Fruit fly (Drosophila melanogaster) whole organism, prepupa: Measurements from ENCODE around the gene Abd-B.

Experiments used
- Blimp-1 ChIP-seq: fragments of 200-800 bp; sonication (Bioruptor generic); optimal IDR thresholded peaks from 3 replicates; lab custom pipeline; 2017; ENCODE audit warnings: missing biosample characterization, missing genetic modification characterization, mild to moderate bottlenecking, moderate library complexity, missing genetic modification reagents
- CG10631 ChIP-seq: fragments of 200-800 bp; sonication (Bioruptor generic); optimal IDR thresholded peaks from 2 replicates; lab custom pipeline; 2016; ENCODE audit warnings: missing biosample characterization, missing genetic modification characterization
- CG10669 ChIP-seq: fragments of 200-800 bp; sonication (Bioruptor generic); optimal IDR thresholded peaks from 3 replicates; lab custom pipeline; 2018; ENCODE audit warnings: missing biosample characterization, mild to moderate bottlenecking, missing genetic modification characterization, moderate library complexity
- CG11294 ChIP-seq: fragments of 200-800 bp; sonication (Bioruptor generic); IDR thresholded peaks from 2 replicates; pipeline ENCODE4 v1.3.6; 2022; ENCODE audit warnings: missing biosample characterization, missing genetic modification characterization
- CG15336 ChIP-seq: fragments of 200-800 bp; sonication (Bioruptor generic); IDR thresholded peaks from 2 replicates; pipeline ENCODE4 v1.3.6; 2022; ENCODE audit warnings: missing biosample characterization, missing genetic modification characterization
- CG1621 ChIP-seq: fragments of 200-800 bp; sonication (Bioruptor generic); optimal IDR thresholded peaks from 3 replicates; lab custom pipeline; 2018; ENCODE audit warnings: missing biosample characterization, mild to moderate bottlenecking, missing genetic modification characterization
- CG3032 ChIP-seq: fragments of 200-800 bp; optimal IDR thresholded peaks from 2 replicates; lab custom pipeline; 2019; ENCODE audit warnings: missing biosample characterization, mild to moderate bottlenecking, missing genetic modification characterization, moderate library complexity
- CG31627 ChIP-seq: fragments of 200-800 bp; sonication (Bioruptor generic); optimal IDR thresholded peaks from 3 replicates; lab custom pipeline; 2016; ENCODE audit warnings: missing biosample characterization, missing genetic modification characterization
- CG32006 ChIP-seq: fragments of 200-800 bp; sonication (Bioruptor generic); optimal IDR thresholded peaks from 3 replicates; lab custom pipeline; 2017; ENCODE audit warnings: missing biosample characterization, mild to moderate bottlenecking, missing genetic modification characterization
- CG34406 ChIP-seq: fragments of 200-800 bp; sonication (Bioruptor generic); optimal IDR thresholded peaks from 3 replicates; lab custom pipeline; 2016; ENCODE audit warnings: missing biosample characterization, missing genetic modification characterization
- CG3919 ChIP-seq: fragments of 200-800 bp; sonication (Bioruptor generic); optimal IDR thresholded peaks from 3 replicates; lab custom pipeline; 2016; ENCODE audit warnings: missing biosample characterization, missing genetic modification characterization
- CG6163 ChIP-seq: fragments of 200-800 bp; sonication (Bioruptor generic); IDR thresholded peaks from 3 replicates; pipeline ENCODE4 v1.3.6; 2022; ENCODE audit warnings: missing biosample characterization, missing genetic modification characterization
- CG6276 ChIP-seq: fragments of 200-800 bp; sonication (Bioruptor generic); optimal IDR thresholded peaks from 2 replicates; lab custom pipeline; 2017; ENCODE audit warnings: missing biosample characterization, mild to moderate bottlenecking, missing genetic modification characterization
- CG6792 ChIP-seq: fragments of 200-800 bp; sonication (Bioruptor generic); optimal IDR thresholded peaks from 3 replicates; lab custom pipeline; 2016; ENCODE audit warnings: missing biosample characterization, missing genetic modification characterization
- CG6808 ChIP-seq: fragments of 200-800 bp; sonication (Bioruptor generic); optimal IDR thresholded peaks from 3 replicates; lab custom pipeline; 2017; ENCODE audit warnings: missing biosample characterization, missing genetic modification characterization, mild to moderate bottlenecking, moderate library complexity, missing genetic modification reagents
- CG6854 ChIP-seq: fragments of 200-800 bp; sonication (Bioruptor generic); optimal IDR thresholded peaks from 2 replicates; lab custom pipeline; 2017; ENCODE audit warnings: missing biosample characterization, mild to moderate bottlenecking, missing genetic modification characterization
- CG7368 ChIP-seq: fragments of 200-800 bp; sonication (Bioruptor generic); optimal IDR thresholded peaks from 3 replicates; lab custom pipeline; 2016; ENCODE audit warnings: missing biosample characterization, missing genetic modification characterization
- CG8119 ChIP-seq: fragments of 200-800 bp; sonication (Bioruptor generic); IDR thresholded peaks from 3 replicates; pipeline ENCODE4 v1.3.6; 2022; ENCODE audit warnings: missing biosample characterization, missing genetic modification characterization
- CG8319 ChIP-seq: fragments of 200-800 bp; sonication (Bioruptor generic); optimal IDR thresholded peaks from 3 replicates; lab custom pipeline; 2016; ENCODE audit warnings: missing biosample characterization, missing genetic modification characterization
- CG8632 ChIP-seq: fragments of 200-800 bp; sonication (Bioruptor generic); optimal IDR thresholded peaks from 3 replicates; lab custom pipeline; 2016; ENCODE audit warnings: missing biosample characterization, missing genetic modification characterization
- CG9139 ChIP-seq: fragments of 200-800 bp; sonication (Bioruptor generic); optimal IDR thresholded peaks from 3 replicates; lab custom pipeline; 2017; ENCODE audit warnings: missing biosample characterization, mild to moderate bottlenecking, missing genetic modification characterization
- Eip78C ChIP-seq: fragments of 200-800 bp; sonication (Bioruptor generic); peaks from one replicate; lab custom pipeline; 2016; ENCODE audit warnings: missing biosample characterization, missing genetic modification characterization
- Eip93F ChIP-seq: fragments of 200-800 bp; sonication (Bioruptor generic); optimal IDR thresholded peaks from 2 replicates; lab custom pipeline; 2016; ENCODE audit warnings: missing biosample characterization, mild to moderate bottlenecking, missing genetic modification characterization
- Ets21C ChIP-seq: fragments of 200-800 bp; sonication (Bioruptor generic); optimal IDR thresholded peaks from 3 replicates; lab custom pipeline; 2016; ENCODE audit warnings: missing biosample characterization, missing genetic modification characterization
- Ets96B ChIP-seq: fragments of 200-800 bp; optimal IDR thresholded peaks from 2 replicates; lab custom pipeline; 2019; ENCODE audit warnings: missing biosample characterization, mild to moderate bottlenecking, missing genetic modification characterization, moderate library complexity
- Gug ChIP-seq: fragments of 200-800 bp; sonication (Bioruptor generic); IDR thresholded peaks from 2 replicates; pipeline ENCODE4 v1.3.6; 2022; ENCODE audit warnings: missing biosample characterization, missing genetic modification characterization
- Hr38 ChIP-seq: sonication (Bioruptor generic); optimal IDR thresholded peaks from 2 replicates; lab custom pipeline; 2016; ENCODE audit warnings: missing biosample characterization, missing genetic modification characterization
- Hr39 ChIP-seq: fragments of 200-800 bp; sonication (Bioruptor generic); optimal IDR thresholded peaks from 2 replicates; lab custom pipeline; 2016; ENCODE audit warnings: missing biosample characterization, missing genetic modification characterization
- Hr4 ChIP-seq: fragments of 200-800 bp; sonication (Bioruptor generic); optimal IDR thresholded peaks from 3 replicates; lab custom pipeline; 2016; ENCODE audit warnings: missing biosample characterization, missing genetic modification characterization
- Lpt ChIP-seq: fragments of 200-800 bp; sonication (Bioruptor generic); optimal IDR thresholded peaks from 3 replicates; lab custom pipeline; 2016; ENCODE audit warnings: missing biosample characterization, missing genetic modification characterization
- Met ChIP-seq: fragments of 200-800 bp; sonication (Bioruptor generic); optimal IDR thresholded peaks from 3 replicates; lab custom pipeline; 2016; ENCODE audit warnings: missing biosample characterization, missing genetic modification characterization
- Sox102F ChIP-seq: fragments of 200-800 bp; sonication (Bioruptor generic); optimal IDR thresholded peaks from 2 replicates; lab custom pipeline; 2016; ENCODE audit warnings: missing biosample characterization, mild to moderate bottlenecking, missing genetic modification characterization
- Sox14 ChIP-seq: fragments of 200-800 bp; sonication (Bioruptor generic); optimal IDR thresholded peaks from 3 replicates; lab custom pipeline; 2016; ENCODE audit warnings: missing biosample characterization, missing genetic modification characterization
- Sox15 ChIP-seq: fragments of 200-800 bp; sonication (Bioruptor generic); optimal IDR thresholded peaks from 3 replicates; lab custom pipeline; 2016; ENCODE audit warnings: missing biosample characterization, missing genetic modification characterization
- acj6 ChIP-seq: fragments of 200-800 bp; sonication (Bioruptor generic); optimal IDR thresholded peaks from 3 replicates; lab custom pipeline; 2016; ENCODE audit warnings: missing biosample characterization, missing genetic modification characterization
- cyc ChIP-seq: fragments of 200-800 bp; sonication (Bioruptor generic); optimal IDR thresholded peaks from 3 replicates; lab custom pipeline; 2016; ENCODE audit warnings: missing biosample characterization, missing genetic modification characterization
- dac ChIP-seq: fragments of 200-800 bp; sonication (Bioruptor generic); optimal IDR thresholded peaks from 2 replicates; lab custom pipeline; 2017; ENCODE audit warnings: missing biosample characterization, mild to moderate bottlenecking, missing genetic modification characterization
- eg ChIP-seq: fragments of 200-800 bp; sonication (Bioruptor generic); IDR thresholded peaks from 3 replicates; pipeline ENCODE4 v1.3.6; 2022; ENCODE audit warnings: missing biosample characterization, missing genetic modification characterization
- esn ChIP-seq: fragments of 200-800 bp; sonication (Bioruptor generic); optimal IDR thresholded peaks from 2 replicates; lab custom pipeline; 2016; ENCODE audit warnings: missing biosample characterization, mild to moderate bottlenecking, missing genetic modification characterization, moderate library complexity
- fd85E ChIP-seq: fragments of 200-800 bp; sonication (Bioruptor generic); optimal IDR thresholded peaks from 3 replicates; lab custom pipeline; 2016; ENCODE audit warnings: missing biosample characterization, missing genetic modification characterization
- fkh ChIP-seq: fragments of 200-800 bp; sonication (Bioruptor generic); optimal IDR thresholded peaks from 3 replicates; lab custom pipeline; 2017; ENCODE audit warnings: missing biosample characterization, mild to moderate bottlenecking, missing genetic modification characterization, moderate library complexity
- pdm3 ChIP-seq: fragments of 200-800 bp; sonication (Bioruptor generic); optimal IDR thresholded peaks from 3 replicates; lab custom pipeline; 2016; ENCODE audit warnings: missing biosample characterization, missing genetic modification characterization
- salr ChIP-seq, 2 experiments: fragments of 200-800 bp; sonication (Bioruptor generic); optimal IDR thresholded peaks; 3 replicates each; lab custom pipeline; 2016 to 2018; ENCODE audit warnings: missing biosample characterization in 2 of 2, missing genetic modification characterization in 2 of 2, mild to moderate bottlenecking in 1 of 2
- svp ChIP-seq: fragments of 200-800 bp; sonication (Bioruptor generic); peaks from one replicate; lab custom pipeline; 2016; ENCODE audit warnings: missing biosample characterization, missing genetic modification characterization
- topi ChIP-seq: fragments of 200-800 bp; sonication (Bioruptor generic); optimal IDR thresholded peaks from 3 replicates; lab custom pipeline; 2016; ENCODE audit warnings: missing biosample characterization, missing genetic modification characterization
- vri ChIP-seq: fragments of 200-800 bp; sonication (Bioruptor generic); optimal IDR thresholded peaks from 3 replicates; lab custom pipeline; 2016; ENCODE audit warnings: missing biosample characterization, mild to moderate bottlenecking, missing genetic modification characterization

Abd-B gene

DNA sequence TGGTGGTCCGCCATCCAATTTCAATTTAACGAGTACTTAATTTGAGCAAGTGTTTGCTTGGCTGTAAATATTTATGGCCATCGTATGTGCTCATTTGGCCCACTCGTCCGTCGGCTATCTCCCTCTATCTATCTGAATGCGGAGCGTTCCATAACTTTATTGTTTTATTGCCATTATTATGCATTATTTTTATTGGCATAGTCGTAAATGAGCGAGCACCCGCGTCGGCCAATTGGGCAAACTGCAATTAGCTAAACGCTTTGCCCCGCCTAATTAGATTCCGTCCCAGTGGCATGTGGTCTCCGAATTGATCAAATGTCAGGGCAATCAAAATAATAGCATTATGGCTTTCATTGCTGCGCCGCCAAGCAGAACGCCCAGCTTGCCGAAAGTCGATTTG, 9.7 kb downstream of the Abd-B start:
- no peak for TF ChIP-seq eg (GFP tag; lab: Robert Waterston, UW)
- TF ChIP-seq CG34406 (GFP tag; lab: Kevin White, UChicago) = no peak
- TF ChIP-seq Lpt (GFP tag; lab: Kevin White, UChicago) = no peak
- TF ChIP-seq svp (GFP tag; lab: Kevin White, UChicago) = no peak
- no peak for TF ChIP-seq Ets96B
- no peak for TF ChIP-seq esn (GFP tag; lab: Kevin White, UChicago)
- TF ChIP-seq salr (GFP tag; optimal IDR thresholded peaks at IDR 0.05; lab: Kevin White, UChicago) = no peak
- no peak for TF ChIP-seq CG31627 (GFP tag; lab: Kevin White, UChicago)
- TF ChIP-seq CG32006 (GFP tag; lab: Kevin White, UChicago) = no peak
- TF ChIP-seq Sox15 (GFP tag; lab: Kevin White, UChicago) = no peak
- no peak for TF ChIP-seq Hr4 (GFP tag; lab: Kevin White, UChicago)
- TF ChIP-seq Sox102F (GFP tag; lab: Kevin White, UChicago) = no peak
- TF ChIP-seq Blimp-1 = no peak
- TF ChIP-seq CG8119 = no peak
- TF ChIP-seq, all 60 proteins: peak for 0

DNA sequence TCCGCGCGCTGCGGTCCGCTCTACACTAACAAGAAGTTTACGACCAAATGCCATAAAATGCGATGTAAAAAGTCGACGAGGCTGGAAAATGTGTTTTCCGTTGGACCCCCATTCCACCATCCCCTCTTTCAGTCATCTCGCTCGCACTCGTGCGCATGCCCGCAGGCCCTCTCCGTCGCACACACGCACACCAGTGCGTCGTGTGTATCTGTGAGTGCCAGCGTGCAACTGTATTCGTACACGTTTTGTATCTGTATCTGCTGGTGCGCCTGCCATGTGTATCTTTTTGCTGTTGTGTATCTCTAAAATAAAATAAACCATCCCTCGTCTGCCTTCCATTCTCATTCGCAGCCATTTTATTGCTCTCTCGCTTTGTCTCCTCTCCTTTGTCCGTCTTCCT, 11.8 kb downstream of the Abd-B start:
- no peak for TF ChIP-seq CG3032
- TF ChIP-seq CG6276 (GFP tag; lab: Kevin White, UChicago) = peak; percentile 55
- peak; percentile 39; the same call in 1 of the 3 replicates for TF ChIP-seq CG6163

DNA sequence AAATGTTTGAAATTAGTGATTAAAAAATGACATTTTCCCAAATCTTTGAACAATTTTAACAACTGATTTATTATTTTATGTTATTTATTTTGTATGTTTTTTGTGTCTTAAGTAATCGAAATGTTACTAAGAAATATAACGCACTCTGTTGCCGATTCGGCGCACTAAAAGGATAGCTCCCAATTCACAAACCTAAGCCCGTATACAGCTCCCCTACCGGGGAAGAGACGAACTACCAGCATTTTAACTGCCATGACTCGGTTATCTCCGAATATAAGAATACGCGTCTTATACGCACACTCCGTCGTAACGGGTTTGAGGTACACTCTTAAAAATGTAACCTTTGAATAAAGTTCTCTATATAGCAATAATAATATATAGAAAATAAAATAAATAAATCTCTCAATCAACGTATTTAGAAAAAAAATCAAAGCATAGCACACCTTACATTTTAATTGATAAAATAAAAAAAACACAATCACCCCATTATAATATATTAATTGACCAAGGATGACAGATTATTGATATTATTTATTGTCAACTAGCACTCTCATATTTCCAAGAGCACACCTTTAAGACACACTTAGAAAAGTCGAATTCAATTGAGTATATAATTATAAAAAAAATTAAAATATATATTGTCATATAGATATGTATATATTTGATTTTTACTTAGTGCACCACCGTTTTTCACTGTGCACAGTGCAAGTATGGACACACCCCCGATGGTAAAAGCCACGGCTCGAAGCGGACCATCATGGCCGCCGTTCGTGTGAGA, 14.1 kb downstream of the Abd-B start:
- peak; percentile 44 for TF ChIP-seq Blimp-1
- TF ChIP-seq Ets21C (GFP tag; lab: Kevin White, UChicago) = no peak
- TF ChIP-seq CG7368 (GFP tag; lab: Kevin White, UChicago) = peak; percentile 50
- TF ChIP-seq cyc = no peak
- TF ChIP-seq salr (GFP tag; optimal IDR thresholded peaks at IDR 0.05; lab: Kevin White, UChicago) = peak in 1 of 2 experiments; percentile 87
- TF ChIP-seq CG9139 (GFP tag; lab: Kevin White, UChicago) = peak; percentile 42
- peak; percentile 71 for TF ChIP-seq CG3919 (GFP tag; lab: Kevin White, UChicago)
- TF ChIP-seq topi (GFP tag; lab: Kevin White, UChicago) = peak; percentile 43
- TF ChIP-seq svp (GFP tag; lab: Kevin White, UChicago) = peak; percentile 73
- TF ChIP-seq Eip78C (GFP tag; lab: Kevin White, UChicago) = peak; percentile 89
- peak; percentile 78 for TF ChIP-seq CG6792 (GFP tag; lab: Kevin White, UChicago)
- TF ChIP-seq Hr38 (GFP tag; lab: Kevin White, UChicago) = no peak
- TF ChIP-seq CG6854 (GFP tag; lab: Kevin White, UChicago) = no peak
- no peak for TF ChIP-seq Sox14
- TF ChIP-seq CG6808 = peak; percentile 51
- TF ChIP-seq Hr39 = peak; percentile 8
- peak; percentile 86 for TF ChIP-seq CG10631 (GFP tag; lab: Kevin White, UChicago)
- peak; percentile 28 for TF ChIP-seq pdm3
- peak; percentile 75 for TF ChIP-seq Lpt (GFP tag; lab: Kevin White, UChicago)
- no peak for TF ChIP-seq Eip93F (GFP tag; lab: Kevin White, UChicago)
- peak; percentile 55 for TF ChIP-seq Sox15 (GFP tag; lab: Kevin White, UChicago)
- peak; percentile 67 for TF ChIP-seq CG8119
- TF ChIP-seq CG15336 (GFP tag; lab: Robert Waterston, UW) = no peak; the same call in 1 of the 2 replicates
- peak; percentile 65 for TF ChIP-seq CG10669
- TF ChIP-seq fd85E (GFP tag; lab: Kevin White, UChicago) = no peak
- TF ChIP-seq CG3032 = peak; percentile 85
- peak; percentile 63 for TF ChIP-seq CG8319 (GFP tag; lab: Kevin White, UChicago)
- peak; percentile 20 for TF ChIP-seq fkh
- TF ChIP-seq Gug (GFP tag; lab: Robert Waterston, UW) = peak; percentile 36; the same call in 1 of the 2 replicates
- peak; percentile 83 for TF ChIP-seq CG8632 (GFP tag; lab: Kevin White, UChicago)
- peak; percentile 76 for TF ChIP-seq acj6 (GFP tag; lab: Kevin White, UChicago)
- peak; percentile 74 for TF ChIP-seq Ets96B
- TF ChIP-seq dac (GFP tag; lab: Kevin White, UChicago) = no peak
- peak; percentile 15 for TF ChIP-seq CG1621 (tag; lab: Kevin White, UChicago)
- no peak; the same call in 1 of the 2 replicates for TF ChIP-seq CG11294 (GFP tag; lab: Robert Waterston, UW)
- peak; percentile 50 for TF ChIP-seq Met (GFP tag; lab: Kevin White, UChicago)
- TF ChIP-seq vri = no peak
